Worm (Caenorhabditis elegans) whole organism, early embryonic: ENCODE results near the gene ilc-17.1.

Experiments used
- B0310.2 ChIP-seq: sonication (generic microtip); optimal IDR thresholded peaks from 2 replicates; lab custom pipeline; 2016; ENCODE audit warnings: mild to moderate bottlenecking, missing genetic modification characterization, missing compliant biosample characterization
- ama-1 ChIP-seq: fragments of 150-350 bp; optimal IDR thresholded peaks from 2 replicates; lab custom pipeline; 2014
- ceh-13 ChIP-seq: fragments of 200-800 bp; sonication (Bioruptor generic); optimal IDR thresholded peaks from 2 replicates; lab custom pipeline; 2018; ENCODE audit warnings: mild to moderate bottlenecking, missing genetic modification characterization, missing compliant biosample characterization
- ets-7 ChIP-seq: sonication (generic microtip); optimal IDR thresholded peaks from 2 replicates; lab custom pipeline; 2016; ENCODE audit warnings: missing genotype, missing genetic modification characterization, missing compliant biosample characterization
- flt-1 ChIP-seq: fragments of 200-800 bp; sonication (Bioruptor generic); IDR thresholded peaks from 2 replicates; pipeline ENCODE4 v1.3.6; 2022; ENCODE audit warnings: missing genetic modification characterization, missing compliant biosample characterization
- hmbx-1 ChIP-seq: sonication (generic microtip); optimal IDR thresholded peaks from 2 replicates; lab custom pipeline; 2016; ENCODE audit warnings: mild to moderate bottlenecking, missing genetic modification characterization, missing compliant biosample characterization
- hmg-4 ChIP-seq: fragments of 200-800 bp; sonication (Bioruptor generic); optimal IDR thresholded peaks from 2 replicates; lab custom pipeline; 2018; ENCODE audit warnings: mild to moderate bottlenecking, missing genetic modification characterization, missing compliant biosample characterization
- hnd-1 ChIP-seq: sonication (generic microtip); optimal IDR thresholded peaks from 2 replicates; lab custom pipeline; 2016; ENCODE audit warnings: missing genetic modification characterization, missing compliant biosample characterization
- sea-1 ChIP-seq: fragments of 200-800 bp; sonication (Bioruptor generic); conservative IDR thresholded peaks from 2 replicates; pipeline ENCODE4 v1.3.6; 2022; ENCODE audit warnings: missing genetic modification characterization, missing compliant biosample characterization
- tbx-37 ChIP-seq: fragments of 200-800 bp; sonication (Bioruptor generic); conservative IDR thresholded peaks from 2 replicates; pipeline ENCODE4 v1.3.6; 2022; ENCODE audit warnings: missing genetic modification reagents, missing genetic modification characterization, missing compliant biosample characterization
- tra-4 ChIP-seq: sonication (generic microtip); optimal IDR thresholded peaks from 2 replicates; lab custom pipeline; 2017; ENCODE audit warnings: missing genetic modification characterization, missing compliant biosample characterization

- TF ChIP-seq hnd-1, result no peak
- no peak for TF ChIP-seq sea-1
- TF ChIP-seq flt-1, result no peak
- no peak for TF ChIP-seq ama-1 (lab: Kevin White, UChicago)
- TF ChIP-seq hmbx-1 (tag; lab: Kevin White, UChicago), result no peak
- TF ChIP-seq tbx-37, result no peak
- no peak for TF ChIP-seq B0310.2 (tag; lab: Kevin White, UChicago)
- no peak for TF ChIP-seq ets-7
- TF ChIP-seq hmg-4 (GFP tag; lab: Kevin White, UChicago), result no peak
- TF ChIP-seq ceh-13 (GFP tag; lab: Kevin White, UChicago), result no peak
- no peak for TF ChIP-seq tra-4 (tag; lab: Kevin White, UChicago)
Measured at ce11 chrX:12769697-12770096, at the start of gene ilc-17.1.
